Fruit fly (Drosophila melanogaster): Measurements from ENCODE around the gene Psn.
A peak's percentile ranks its signal among the peaks of the same experiment; 100 is the strongest.

Psn gene

DNA sequence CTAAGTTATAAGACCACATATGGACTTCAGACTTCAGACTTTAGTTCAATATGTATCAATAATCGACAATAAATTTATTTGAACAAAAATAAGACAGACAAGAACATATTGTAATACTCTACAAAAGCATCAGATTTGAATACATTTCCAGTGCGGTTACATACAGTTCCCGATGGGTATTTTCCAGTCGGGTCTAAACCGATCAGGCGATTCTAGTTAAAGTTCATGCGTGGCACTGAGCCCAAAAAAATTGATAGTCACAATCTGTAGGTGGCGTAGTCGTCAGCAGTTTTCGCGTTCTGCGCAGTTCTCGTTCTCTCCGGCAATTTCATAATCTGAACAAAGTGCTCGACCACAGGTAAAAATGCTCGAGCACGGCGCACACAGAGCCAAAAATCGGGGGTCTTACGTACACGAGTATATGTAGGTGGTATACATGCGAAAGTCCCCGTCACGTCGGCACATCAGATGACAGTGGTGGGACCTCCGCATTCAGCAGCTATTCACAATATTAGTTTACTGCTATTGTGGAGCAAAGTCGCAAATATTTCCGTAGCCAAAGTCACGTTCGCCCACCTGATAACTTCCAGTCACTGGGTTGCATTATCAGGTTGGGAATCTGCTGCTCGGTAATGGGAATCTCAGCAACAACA, 36.9 kb upstream of the Psn start:
- TF ChIP-seq HLH106 (tag; optimal IDR thresholded peaks at IDR 0.05) (peak; percentile 25), pan (optimal IDR thresholded peaks at IDR 0.05) (no peak), GATAd (GFP tag; optimal IDR thresholded peaks at IDR 0.05) (no peak), Jra (GFP tag; optimal IDR thresholded peaks at IDR 0.05) (no peak), CrebA (GFP tag; optimal IDR thresholded peaks at IDR 0.05; ENCODE audit: borderline replicate concordance) (no peak), Hr83 (GFP tag; optimal IDR thresholded peaks at IDR 0.05; ENCODE audit: poor library complexity, severe bottlenecking) (peak; percentile 3), Hr78 (GFP tag; optimal IDR thresholded peaks at IDR 0.05) (no peak), sage (GFP tag; optimal IDR thresholded peaks at IDR 0.05) (no peak), Hnf4 (GFP tag; optimal IDR thresholded peaks at IDR 0.05) (peak; percentile 30), Rel (GFP tag; optimal IDR thresholded peaks at IDR 0.05) (no peak), Rel (tag; optimal IDR thresholded peaks at IDR 0.05) (peak; percentile 91), sv (GFP tag; optimal IDR thresholded peaks at IDR 0.05) (peak; percentile 8), dl (GFP tag; optimal IDR thresholded peaks at IDR 0.05; ENCODE audit: insufficient read depth in 1 of 2, partially characterized antibody in 2 of 2) (no peak), Mio (GFP tag; optimal IDR thresholded peaks at IDR 0.05) (no peak), CG32264 (GFP tag; optimal IDR thresholded peaks at IDR 0.05) (peak; percentile 33), rgr (GFP tag; optimal IDR thresholded peaks at IDR 0.05) (peak; percentile 62), dsf (GFP tag; optimal IDR thresholded peaks at IDR 0.05; ENCODE audit: borderline replicate concordance) (no peak), Dfd (GFP tag; optimal IDR thresholded peaks at IDR 0.05) (no peak), dmrt93B (GFP tag; optimal IDR thresholded peaks at IDR 0.05) (no peak), N (GFP tag; optimal IDR thresholded peaks at IDR 0.05) (no peak), foxo (GFP tag; optimal IDR thresholded peaks at IDR 0.05) (peak in 1 of 2 experiments; percentile 71), br (GFP tag; optimal IDR thresholded peaks at IDR 0.05) (peak; percentile 53), woc (GFP tag; optimal IDR thresholded peaks at IDR 0.05) (peak; percentile 50), CG9705 (GFP tag; optimal IDR thresholded peaks at IDR 0.05) (no peak), usp (GFP tag; optimal IDR thresholded peaks at IDR 0.05) (no peak), tai (GFP tag; optimal IDR thresholded peaks at IDR 0.05) (no peak), fru (GFP tag; optimal IDR thresholded peaks at IDR 0.05) (peak; percentile 68), Vsx2 (GFP tag; optimal IDR thresholded peaks at IDR 0.05; ENCODE audit: partially characterized antibody) (no peak), lola (GFP tag; optimal IDR thresholded peaks at IDR 0.05) (no peak), brk (GFP tag; optimal IDR thresholded peaks at IDR 0.05) (peak; percentile 29), h (GFP tag; optimal IDR thresholded peaks at IDR 0.05) (peak; percentile 68), Abd-B (GFP tag; optimal IDR thresholded peaks at IDR 0.05) (no peak), Dif (GFP tag; optimal IDR thresholded peaks at IDR 0.05; ENCODE audit: partially characterized antibody) (no peak), ey (GFP tag; optimal IDR thresholded peaks at IDR 0.05) (peak; percentile 54), Sp1 (GFP tag; optimal IDR thresholded peaks at IDR 0.05) (peak; percentile 46), OdsH (GFP tag; optimal IDR thresholded peaks at IDR 0.05) (peak; percentile 58), Myc (optimal IDR thresholded peaks at IDR 0.05) (no peak), psq (GFP tag; optimal IDR thresholded peaks at IDR 0.05) (peak; percentile 59), jim (GFP tag; optimal IDR thresholded peaks at IDR 0.05) (no peak)

- TF ChIP-seq dsf (GFP tag; optimal IDR thresholded peaks at IDR 0.05; ENCODE audit: borderline replicate concordance) = no peak
- TF ChIP-seq rgr (GFP tag; optimal IDR thresholded peaks at IDR 0.05) = no peak
- TF ChIP-seq usp (GFP tag; optimal IDR thresholded peaks at IDR 0.05) = no peak
- TF ChIP-seq Hnf4 (GFP tag; optimal IDR thresholded peaks at IDR 0.05) = no peak
- no peak for TF ChIP-seq pan (optimal IDR thresholded peaks at IDR 0.05)
- TF ChIP-seq lola (GFP tag; optimal IDR thresholded peaks at IDR 0.05) = no peak
- no peak for TF ChIP-seq Dif (GFP tag; optimal IDR thresholded peaks at IDR 0.05; ENCODE audit: partially characterized antibody)
- no peak for TF ChIP-seq h (GFP tag; optimal IDR thresholded peaks at IDR 0.05)
- TF ChIP-seq Myc (optimal IDR thresholded peaks at IDR 0.05) = no peak
- no peak for TF ChIP-seq dl (GFP tag; optimal IDR thresholded peaks at IDR 0.05; ENCODE audit: insufficient read depth in 1 of 2, partially characterized antibody in 2 of 2)
- TF ChIP-seq psq (GFP tag; optimal IDR thresholded peaks at IDR 0.05) = no peak
- TF ChIP-seq ey (GFP tag; optimal IDR thresholded peaks at IDR 0.05) = no peak
- TF ChIP-seq jim (GFP tag; optimal IDR thresholded peaks at IDR 0.05) = no peak
- TF ChIP-seq sv (GFP tag; optimal IDR thresholded peaks at IDR 0.05) = no peak
- no peak for TF ChIP-seq OdsH (GFP tag; optimal IDR thresholded peaks at IDR 0.05)
- TF ChIP-seq CG9705 (GFP tag; optimal IDR thresholded peaks at IDR 0.05) = no peak
- TF ChIP-seq foxo (GFP tag; optimal IDR thresholded peaks at IDR 0.05) = no peak
- no peak for TF ChIP-seq dmrt93B (GFP tag; optimal IDR thresholded peaks at IDR 0.05)
- no peak for TF ChIP-seq Vsx2 (GFP tag; optimal IDR thresholded peaks at IDR 0.05; ENCODE audit: partially characterized antibody)
These were observed 36.2 kb upstream of the Psn start for dm6 chr3L:20396047-20396446.

Measured in whole organism, wandering third instar larva.